Worm (Caenorhabditis elegans) whole organism, L1 larva: ENCODE measurements around the gene T22F3.10.
"Not testable (repeated sequence)": the region's sequence is repeated elsewhere in the genome, so short reads cannot be mapped to it uniquely, and the experiment has no call there.

Experiments
- aly-2 ChIP-seq: fragments of 150-350 bp; optimal IDR thresholded peaks from 2 replicates; lab custom pipeline; 2014; ENCODE audit warnings: missing biosample characterization, missing genetic modification characterization
- egl-27 ChIP-seq, 2 experiments: fragments of 150-350 bp in 1 of 2; sonication (generic microtip); optimal IDR thresholded peaks; 3 replicates each; lab custom pipeline; 2017 to 2018; ENCODE audit warnings: missing biosample characterization in 2 of 2, missing genetic modification characterization in 2 of 2, missing genetic modification reagents in 2 of 2
- nhr-11 ChIP-seq: fragments of 150-350 bp; optimal IDR thresholded peaks from 2 replicates; lab custom pipeline; 2014; ENCODE audit warnings: missing biosample characterization, missing genetic modification characterization
- nhr-76 ChIP-seq: sonication (generic microtip); optimal IDR thresholded peaks from 2 replicates; lab custom pipeline; 2017; ENCODE audit warnings: missing biosample characterization, missing genetic modification characterization
- nhr-77 ChIP-seq: fragments of 150-350 bp; optimal IDR thresholded peaks from 2 replicates; lab custom pipeline; 2014; ENCODE audit warnings: missing biosample characterization, missing genetic modification characterization
- pag-3 ChIP-seq: sonication (generic microtip); optimal IDR thresholded peaks from 2 replicates; lab custom pipeline; 2017; ENCODE audit warnings: missing genetic modification characterization, mild to moderate bottlenecking, missing compliant biosample characterization, antibody characterized with exemption, borderline replicate concordance; ENCODE audit not compliant: insufficient read depth
- pqm-1 ChIP-seq: sonication (generic microtip); optimal IDR thresholded peaks from 3 replicates; lab custom pipeline; 2017; ENCODE audit warnings: missing biosample characterization, missing genetic modification characterization

- TF ChIP-seq pqm-1 (tag; lab: Kevin White, UChicago); egl-27 (tag; optimal IDR thresholded peaks at IDR 0.05; lab: Kevin White, UChicago); nhr-76 (tag; lab: Kevin White, UChicago); nhr-11 (tag; lab: Kevin White, UChicago); nhr-77 (tag; lab: Kevin White, UChicago); pag-3 (tag; lab: Kevin White, UChicago); aly-2 (tag; lab: Kevin White, UChicago): not testable (repeated sequence)
Measured at ce11 chrV:3564335-3564734, 47.2 kb downstream of the T22F3.10 start, which contains the start of gene T24A6.17.
